Worm (Caenorhabditis elegans) whole organism, young adult: ENCODE results near the gene mec-3.

Experiments used
- B0261.1 ChIP-seq: sonication (generic microtip); optimal IDR thresholded peaks from 2 replicates; lab custom pipeline; 2016; ENCODE audit warnings: mild to moderate bottlenecking, missing genetic modification characterization, moderate library complexity, missing compliant biosample characterization
- C06A6.2 ChIP-seq: fragments of 200-800 bp; sonication (Bioruptor generic); conservative IDR thresholded peaks from 2 replicates; pipeline ENCODE4 v1.3.6; 2022; ENCODE audit warnings: missing genetic modification characterization, missing compliant biosample characterization
- F33H1.4 ChIP-seq: fragments of 200-800 bp; sonication (Bioruptor generic); IDR thresholded peaks from 2 replicates; pipeline ENCODE4 v1.3.6; 2022; ENCODE audit warnings: missing genetic modification reagents, missing genetic modification characterization, missing compliant biosample characterization
- F49E8.2 ChIP-seq: sonication (generic microtip); optimal IDR thresholded peaks from 3 replicates; lab custom pipeline; 2017; ENCODE audit warnings: missing genetic modification characterization, mild to moderate bottlenecking, missing compliant biosample characterization, antibody characterized with exemption, moderate library complexity; ENCODE audit not compliant: insufficient read depth
- F55B11.4 ChIP-seq: sonication (generic microtip); optimal IDR thresholded peaks from 2 replicates; lab custom pipeline; 2016; ENCODE audit warnings: missing compliant biosample characterization, missing genetic modification characterization, borderline replicate concordance; ENCODE audit not compliant: insufficient read depth
- Y53G8AR.9 ChIP-seq: fragments of 200-800 bp; sonication (Bioruptor generic); conservative IDR thresholded peaks from 2 replicates; pipeline ENCODE4 v1.3.6; 2022; ENCODE audit warnings: missing genetic modification reagents, missing genetic modification characterization, missing compliant biosample characterization
- Y56A3A.18 ChIP-seq: fragments of 200-800 bp; sonication (Bioruptor generic); IDR thresholded peaks from 2 replicates; pipeline ENCODE4 v1.3.6; 2022; ENCODE audit warnings: missing genetic modification reagents, missing genetic modification characterization, missing compliant biosample characterization
- atf-7 ChIP-seq: sonication (generic microtip); optimal IDR thresholded peaks from 2 replicates; lab custom pipeline; 2017; ENCODE audit warnings: mild to moderate bottlenecking, missing genetic modification characterization, missing compliant biosample characterization
- attf-6 ChIP-seq: fragments of 200-800 bp; sonication (Bioruptor generic); IDR thresholded peaks from 2 replicates; pipeline ENCODE4 v1.3.6; 2022; ENCODE audit warnings: missing genetic modification reagents, missing genetic modification characterization, missing compliant biosample characterization
- bed-1 ChIP-seq: fragments of 200-800 bp; sonication (Bioruptor generic); IDR thresholded peaks from 2 replicates; pipeline ENCODE4 v1.3.6; 2022; ENCODE audit warnings: missing genetic modification reagents, missing genetic modification characterization, missing compliant biosample characterization
- cebp-1 ChIP-seq, 2 experiments: fragments of 200-800 bp in 1 of 2; sonication (Bioruptor generic) in 1 of 2; sonication (generic microtip) in 1 of 2; IDR thresholded peaks in 1 of 2; optimal IDR thresholded peaks in 1 of 2; 2 replicates each; pipeline versions ENCODE4 v1.3.6 to Lab custom; 2017 to 2022; ENCODE audit warnings: missing compliant biosample characterization in 2 of 2, missing genetic modification characterization in 2 of 2, mild to moderate bottlenecking in 1 of 2, missing genetic modification reagents in 1 of 2, moderate library complexity in 1 of 2
- cebp-2 ChIP-seq: fragments of 200-800 bp; sonication (Bioruptor generic); IDR thresholded peaks from 2 replicates; pipeline ENCODE4 v1.3.6; 2022; ENCODE audit warnings: missing genetic modification characterization, missing compliant biosample characterization
- ceh-79 ChIP-seq: sonication (generic microtip); optimal IDR thresholded peaks from 2 replicates; lab custom pipeline; 2017; ENCODE audit warnings: mild to moderate bottlenecking, missing genetic modification characterization, missing compliant biosample characterization
- efl-1 ChIP-seq: fragments of 150-350 bp; optimal IDR thresholded peaks from 2 replicates; lab custom pipeline; 2014; ENCODE audit warnings: missing biosample characterization, missing genetic modification reagents, missing genetic modification characterization
- fkh-3 ChIP-seq: sonication (generic microtip); optimal IDR thresholded peaks from 2 replicates; lab custom pipeline; 2016; ENCODE audit warnings: mild to moderate bottlenecking, missing genetic modification characterization, missing compliant biosample characterization
- him-1 ChIP-seq: sonication (generic microtip); optimal IDR thresholded peaks from 2 replicates; lab custom pipeline; 2016; ENCODE audit warnings: missing genotype, missing genetic modification reagents, missing genetic modification characterization, missing compliant biosample characterization
- lag-1 ChIP-seq: fragments of 200-800 bp; sonication (Bioruptor generic); IDR thresholded peaks from 2 replicates; pipeline ENCODE4 v1.3.6; 2022; ENCODE audit warnings: missing genetic modification reagents, missing genetic modification characterization, missing compliant biosample characterization
- let-526 ChIP-seq: fragments of 200-800 bp; sonication (Bioruptor generic); IDR thresholded peaks from 2 replicates; pipeline ENCODE4 v1.3.6; 2022; ENCODE audit warnings: missing genetic modification reagents, missing genetic modification characterization, missing compliant biosample characterization
- lin-35 ChIP-seq, 3 experiments: fragments of 150-350 bp in 2 of 3; sonication (generic microtip) in 1 of 3; optimal IDR thresholded peaks; 2 replicates each; lab custom pipeline; 2014 to 2018; ENCODE audit warnings: missing biosample characterization in 3 of 3, missing genetic modification characterization in 3 of 3, missing genetic modification reagents in 3 of 3
- lin-40 ChIP-seq: sonication (generic microtip); optimal IDR thresholded peaks from 2 replicates; lab custom pipeline; 2016; ENCODE audit warnings: missing genetic modification characterization, mild to moderate bottlenecking, missing compliant biosample characterization, missing genotype, missing genetic modification reagents
- lsy-27 ChIP-seq: sonication (generic microtip); optimal IDR thresholded peaks from 2 replicates; lab custom pipeline; 2017; ENCODE audit warnings: missing genetic modification characterization, mild to moderate bottlenecking, missing compliant biosample characterization, antibody characterized with exemption, missing genotype, borderline replicate concordance; ENCODE audit not compliant: insufficient read depth
- madf-10 ChIP-seq: sonication (generic microtip); optimal IDR thresholded peaks from 2 replicates; lab custom pipeline; 2016; ENCODE audit warnings: mild to moderate bottlenecking, missing genetic modification characterization, missing compliant biosample characterization
- mxl-1 ChIP-seq: sonication (generic microtip); optimal IDR thresholded peaks from 2 replicates; lab custom pipeline; 2016; ENCODE audit warnings: missing genetic modification characterization, missing compliant biosample characterization
- nhr-179 ChIP-seq: sonication (generic microtip); optimal IDR thresholded peaks from 2 replicates; lab custom pipeline; 2016; ENCODE audit warnings: mild to moderate bottlenecking, missing genetic modification characterization, missing compliant biosample characterization
- nhr-80 ChIP-seq: sonication (generic microtip); optimal IDR thresholded peaks from 2 replicates; lab custom pipeline; 2016; ENCODE audit warnings: missing genetic modification characterization, missing compliant biosample characterization
- nhr-90 ChIP-seq: sonication (generic microtip); optimal IDR thresholded peaks from 2 replicates; lab custom pipeline; 2016; ENCODE audit warnings: missing genotype, mild to moderate bottlenecking, missing genetic modification characterization, missing compliant biosample characterization
- sdz-38 ChIP-seq: sonication (generic microtip); optimal IDR thresholded peaks from 2 replicates; lab custom pipeline; 2016; ENCODE audit warnings: missing genotype, missing genetic modification characterization, missing compliant biosample characterization
- snpc-1.3 ChIP-seq: sonication (generic microtip); optimal IDR thresholded peaks from 2 replicates; lab custom pipeline; 2017; ENCODE audit warnings: missing genetic modification characterization, mild to moderate bottlenecking, missing compliant biosample characterization, antibody characterized with exemption, moderate library complexity, missing genotype, missing genetic modification reagents; ENCODE audit not compliant: insufficient read depth
- snpc-3.4 ChIP-seq: sonication (generic microtip); optimal IDR thresholded peaks from 2 replicates; lab custom pipeline; 2017; ENCODE audit warnings: missing genetic modification characterization, mild to moderate bottlenecking, missing compliant biosample characterization, antibody characterized with exemption, moderate library complexity, missing genotype, missing genetic modification reagents
- snpc-4 ChIP-seq, 5 experiments: fragments of 150-350 bp in 1 of 5; sonication (generic microtip) in 4 of 5; optimal IDR thresholded peaks; 2 replicates each; lab custom pipeline; 2014 to 2018; ENCODE audit warnings: missing genetic modification characterization in 5 of 5, missing biosample characterization in 3 of 5, antibody characterized with exemption in 2 of 5, mild to moderate bottlenecking in 2 of 5, missing compliant biosample characterization in 2 of 5, missing genotype in 2 of 5, moderate library complexity in 2 of 5, missing genetic modification reagents in 1 of 5
- tlf-1 ChIP-seq: fragments of 200-800 bp; sonication (Bioruptor generic); optimal IDR thresholded peaks from 2 replicates; lab custom pipeline; 2018; ENCODE audit warnings: mild to moderate bottlenecking, missing genetic modification characterization, missing compliant biosample characterization
- xnd-1 ChIP-seq: sonication (generic microtip); optimal IDR thresholded peaks from 2 replicates; lab custom pipeline; 2016; ENCODE audit warnings: missing genotype, missing genetic modification reagents, missing genetic modification characterization, missing compliant biosample characterization
- ztf-25 ChIP-seq: fragments of 200-800 bp; sonication (Bioruptor generic); IDR thresholded peaks from 2 replicates; pipeline ENCODE4 v1.3.6; 2022; ENCODE audit warnings: missing genetic modification reagents, missing genetic modification characterization, missing compliant biosample characterization
- ztf-26 ChIP-seq: sonication (generic microtip); optimal IDR thresholded peaks from 2 replicates; lab custom pipeline; 2017; ENCODE audit warnings: missing genetic modification characterization, missing compliant biosample characterization
- ztf-28 ChIP-seq: fragments of 200-800 bp; sonication (Bioruptor generic); IDR thresholded peaks from 2 replicates; pipeline ENCODE4 v1.3.6; 2022; ENCODE audit warnings: missing genetic modification reagents, missing genetic modification characterization, missing compliant biosample characterization
- ztf-6 ChIP-seq: fragments of 200-800 bp; sonication (Bioruptor generic); IDR thresholded peaks from 2 replicates; pipeline ENCODE4 v1.3.6; 2022; ENCODE audit warnings: missing genetic modification reagents, missing genetic modification characterization, missing compliant biosample characterization

mec-3 gene

DNA sequence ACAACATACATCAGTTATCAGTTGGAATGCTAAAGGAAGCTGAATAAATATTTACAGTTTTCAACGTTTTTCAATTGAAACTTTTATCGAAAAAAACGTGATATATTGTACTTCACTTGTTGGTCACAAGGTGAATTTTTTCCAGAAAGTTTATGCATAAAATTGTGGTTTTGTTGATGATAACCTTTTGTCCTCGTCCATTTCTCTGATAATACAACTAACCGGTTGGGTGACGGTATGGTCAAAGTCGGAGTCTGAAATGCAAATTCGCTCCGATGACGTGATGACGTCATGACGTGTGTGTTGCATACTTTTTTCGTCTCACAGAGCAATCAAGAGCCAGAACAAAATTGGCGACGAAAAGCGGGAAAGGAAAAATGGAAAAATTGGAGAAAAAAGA is 49.8 kb upstream of the mec-3 start (continued):
- TF ChIP-seq snpc-1.3 (tag; lab: Kevin White, UChicago) (no peak), xnd-1 (tag; lab: Kevin White, UChicago) (no peak), ceh-79 (no peak), ztf-26 (tag; lab: Kevin White, UChicago) (no peak), atf-7 (peak; percentile 97), tlf-1 (GFP tag; lab: Kevin White, UChicago) (no peak), snpc-3.4 (tag; lab: Kevin White, UChicago) (no peak), ztf-25 (GFP tag; lab: Robert Waterston, UW) (no peak), fkh-3 (tag; lab: Kevin White, UChicago) (no peak), sdz-38 (tag; lab: Kevin White, UChicago) (no peak), lin-35 (GFP tag; optimal IDR thresholded peaks at IDR 0.05; lab: Kevin White, UChicago) (no peak), lsy-27 (tag; lab: Kevin White, UChicago) (no peak), snpc-4 (GFP tag; optimal IDR thresholded peaks at IDR 0.05; lab: Kevin White, UChicago) (no peak), snpc-4 (tag; optimal IDR thresholded peaks at IDR 0.05; lab: Kevin White, UChicago) (no peak), ztf-28 (no peak), C06A6.2 (GFP tag; lab: Robert Waterston, UW) (no peak), F33H1.4 (GFP tag; lab: Robert Waterston, UW) (no peak), nhr-179 (tag; lab: Kevin White, UChicago) (no peak), bed-1 (GFP tag; lab: Robert Waterston, UW) (no peak), ztf-6 (GFP tag; lab: Robert Waterston, UW) (no peak), F49E8.2 (tag; lab: Kevin White, UChicago) (no peak), cebp-1 (GFP tag; IDR thresholded peaks at IDR 0.05; lab: Robert Waterston, UW) (no peak), cebp-1 (tag; optimal IDR thresholded peaks at IDR 0.05; lab: Kevin White, UChicago) (peak; percentile 48), him-1 (no peak), B0261.1 (tag; lab: Kevin White, UChicago) (no peak), cebp-2 (GFP tag; lab: Robert Waterston, UW) (no peak), lag-1 (GFP tag; lab: Robert Waterston, UW) (no peak), Y56A3A.18 (GFP tag; lab: Robert Waterston, UW) (0 out of 2 replicates have a peak, but pooled peaks have one; percentile 13), attf-6 (GFP tag; lab: Robert Waterston, UW) (no peak), mxl-1 (tag; lab: Kevin White, UChicago) (no peak), madf-10 (peak; percentile 51), nhr-90 (tag; lab: Kevin White, UChicago) (peak; percentile 13), let-526 (no peak), nhr-80 (tag; lab: Kevin White, UChicago) (peak; percentile 77), F55B11.4 (tag; lab: Kevin White, UChicago) (no peak), efl-1 (GFP tag; lab: Kevin White, UChicago) (no peak), Y53G8AR.9 (GFP tag; lab: Robert Waterston, UW) (0 out of 2 replicates have a peak, but pooled peaks have one; percentile 37)

DNA sequence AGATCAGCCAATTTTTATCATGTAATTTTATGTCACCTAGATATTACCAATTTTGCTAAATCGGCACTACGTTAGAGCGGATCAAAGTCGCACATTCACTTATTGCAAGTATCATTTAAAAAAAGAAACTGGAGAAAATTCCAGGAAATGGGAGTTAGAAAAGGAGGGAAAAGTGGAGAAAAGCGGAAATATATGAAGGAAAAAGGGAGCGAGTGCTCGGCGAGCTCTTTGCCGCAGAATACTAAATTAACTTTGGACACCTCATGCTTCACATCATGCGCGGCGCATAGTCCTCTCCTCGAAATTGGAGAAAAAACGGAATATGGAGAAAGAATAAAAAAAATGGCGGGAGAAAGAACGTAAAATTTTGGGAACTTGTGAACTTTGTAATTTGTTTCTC is 45.9 kb upstream of the mec-3 start:
- TF ChIP-seq lin-40 (peak; percentile 12), cebp-1 (GFP tag; IDR thresholded peaks at IDR 0.05; lab: Robert Waterston, UW) (no peak), cebp-1 (tag; optimal IDR thresholded peaks at IDR 0.05; lab: Kevin White, UChicago) (no peak)
